Worm (Caenorhabditis elegans): ENCODE results near the gene C25E10.5.

Gene C25E10.5

DNA sequence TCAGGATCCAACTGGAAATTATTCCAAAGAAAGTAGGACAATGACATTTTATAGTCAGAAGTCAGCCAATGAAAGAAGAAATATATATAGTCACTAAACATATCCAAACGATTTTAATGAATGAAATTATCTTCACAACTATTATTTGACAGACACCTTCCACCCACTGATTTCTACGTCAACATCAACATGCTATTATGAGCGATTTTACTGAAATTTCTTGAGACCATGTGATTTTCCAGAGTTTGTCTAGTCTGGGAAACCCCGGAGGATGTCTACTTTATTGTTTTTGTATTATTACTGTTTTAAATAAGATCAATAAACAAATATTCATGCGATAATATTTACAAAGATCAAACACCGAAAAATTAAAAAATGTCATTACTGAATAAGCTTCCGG is 14.8 kb upstream of the C25E10.5 start, which contains the start of gene srt-18:
srt-18 (minus strand) TSS at position 101 of the 400 bp plus-strand sequence.
- no peak for TF ChIP-seq dmd-4 (tag; optimal IDR thresholded peaks at IDR 0.05; ENCODE audit: borderline replicate concordance)
- TF ChIP-seq pha-2 (tag; optimal IDR thresholded peaks at IDR 0.05) = no peak
- no peak for TF ChIP-seq pax-1 (tag; optimal IDR thresholded peaks at IDR 0.05)
- TF ChIP-seq sox-4 (tag; optimal IDR thresholded peaks at IDR 0.05) = no peak
- TF ChIP-seq ceh-34 (tag; optimal IDR thresholded peaks at IDR 0.05) = no peak
- no peak for TF ChIP-seq ceh-18 (tag; optimal IDR thresholded peaks at IDR 0.05)
- TF ChIP-seq eyg-1 (tag; optimal IDR thresholded peaks at IDR 0.05) = no peak
- TF ChIP-seq dve-1 (tag; optimal IDR thresholded peaks at IDR 0.05) = no peak
- TF ChIP-seq lim-6 (tag; optimal IDR thresholded peaks at IDR 0.05) = no peak
- TF ChIP-seq unc-42 (tag; optimal IDR thresholded peaks at IDR 0.05) = no peak
- no peak for TF ChIP-seq F13H6.1 (tag; optimal IDR thresholded peaks at IDR 0.05)
- no peak for TF ChIP-seq ama-1 (optimal IDR thresholded peaks at IDR 0.05)
- TF ChIP-seq pag-3 (tag; optimal IDR thresholded peaks at IDR 0.05; ENCODE audit: borderline replicate concordance) = no peak
- no peak for TF ChIP-seq C38D4.7 (GFP tag; optimal IDR thresholded peaks at IDR 0.05)
- no peak for TF ChIP-seq Y22D7AL.16 (tag; optimal IDR thresholded peaks at IDR 0.05)
- TF ChIP-seq madf-2 (tag; optimal IDR thresholded peaks at IDR 0.05) = no peak

DNA sequence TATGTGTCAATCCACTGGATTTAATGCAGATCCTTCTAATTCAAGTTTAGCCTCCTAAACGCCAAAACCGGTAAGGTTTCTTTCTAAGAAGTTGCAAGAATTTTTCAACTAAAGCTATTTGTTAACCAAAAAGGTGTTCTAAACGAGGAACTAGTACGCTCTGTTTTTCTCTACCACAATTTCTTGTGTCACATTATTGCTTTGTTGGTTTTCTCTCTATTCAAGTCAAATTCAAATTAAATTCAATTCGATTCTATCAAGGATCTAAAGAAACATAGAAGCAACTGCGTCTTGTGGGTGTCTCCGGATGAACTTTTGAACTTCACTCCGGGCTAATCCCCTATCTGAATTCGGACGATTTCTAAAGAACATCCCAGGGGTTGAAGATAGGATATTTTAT is 13.9 kb upstream of the C25E10.5 start, which contains the start of gene oac-40:
oac-40 (plus strand) TSS at position 301 of the 400 bp plus-strand sequence.
- no peak for TF ChIP-seq gmeb-2 (tag; optimal IDR thresholded peaks at IDR 0.05)
- no peak for TF ChIP-seq che-1 (tag; optimal IDR thresholded peaks at IDR 0.05)
- TF ChIP-seq K09A11.1 (tag; optimal IDR thresholded peaks at IDR 0.05; ENCODE audit: insufficient read depth) = no peak
- TF ChIP-seq T23F11.4 (GFP tag; optimal IDR thresholded peaks at IDR 0.05) = no peak
- no peak for TF ChIP-seq zip-5 (tag; optimal IDR thresholded peaks at IDR 0.05)
- TF ChIP-seq unc-86 (tag; optimal IDR thresholded peaks at IDR 0.05) = no peak

DNA sequence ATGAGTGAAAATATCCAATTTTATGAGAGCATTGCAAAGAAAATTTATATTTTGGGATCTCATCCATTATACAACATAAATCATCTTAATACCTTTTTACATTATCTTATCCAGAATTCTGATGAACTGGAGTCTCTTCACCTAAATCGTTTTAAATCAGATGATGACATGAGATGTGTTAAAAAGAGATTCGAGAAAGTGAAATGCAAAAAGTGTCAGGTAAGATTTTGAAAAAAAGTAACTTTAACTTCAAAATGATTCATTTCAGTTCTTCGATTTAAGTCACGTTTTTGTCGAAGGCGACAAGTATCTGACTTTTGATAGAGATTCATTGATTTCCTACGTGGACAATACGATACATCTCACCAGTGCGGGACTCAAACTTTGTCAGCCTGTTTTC is 11.5 kb upstream of the C25E10.5 start:
- TF ChIP-seq hlh-6 (tag; optimal IDR thresholded peaks at IDR 0.05) (no peak), fax-1 (tag; optimal IDR thresholded peaks at IDR 0.05) (no peak), tbx-7 (tag; optimal IDR thresholded peaks at IDR 0.05) (no peak), ceh-6 (GFP tag; optimal IDR thresholded peaks at IDR 0.05) (no peak), unc-42 (tag; optimal IDR thresholded peaks at IDR 0.05) (no peak), C08G9.2 (tag; optimal IDR thresholded peaks at IDR 0.05) (no peak), ztf-16 (tag; optimal IDR thresholded peaks at IDR 0.05) (no peak)

DNA sequence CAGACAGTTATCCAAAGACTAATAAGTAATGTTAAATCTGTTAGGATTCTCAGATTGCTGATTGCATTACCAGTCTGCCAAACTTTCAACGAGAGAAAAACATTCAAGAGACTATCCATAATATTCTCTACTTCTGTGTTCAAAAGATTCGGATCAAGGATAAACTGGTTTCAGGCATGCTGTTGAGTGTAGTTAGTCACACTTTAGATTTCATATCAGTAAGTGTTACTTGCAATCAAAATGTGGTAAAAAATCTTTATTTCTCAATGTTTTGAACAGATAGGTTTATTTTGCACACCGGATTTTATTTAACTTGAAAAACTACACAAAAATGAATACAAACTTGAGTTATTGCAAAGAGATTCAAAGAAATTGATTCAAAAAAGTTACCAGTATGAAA is 8.3 kb upstream of the C25E10.5 start, which contains the start of gene oac-41:
oac-41 (minus strand) TSS at position 101 of the 400 bp plus-strand sequence.
- TF ChIP-seq ceh-48 (tag; optimal IDR thresholded peaks at IDR 0.05) = no peak
- no peak for TF ChIP-seq nhr-11 (tag; optimal IDR thresholded peaks at IDR 0.05)
- no peak for TF ChIP-seq pqm-1 (tag; optimal IDR thresholded peaks at IDR 0.05)
- no peak for TF ChIP-seq pag-3 (tag; optimal IDR thresholded peaks at IDR 0.05; ENCODE audit: borderline replicate concordance)
- TF ChIP-seq sdc-2 (tag; optimal IDR thresholded peaks at IDR 0.05) = no peak
- no peak for TF ChIP-seq ceh-45 (GFP tag; IDR thresholded peaks at IDR 0.05)
- TF ChIP-seq ceh-24 (tag; optimal IDR thresholded peaks at IDR 0.05) = no peak
- no peak for TF ChIP-seq sox-4 (tag; optimal IDR thresholded peaks at IDR 0.05)
- no peak for TF ChIP-seq pha-2 (tag; optimal IDR thresholded peaks at IDR 0.05)
- no peak for TF ChIP-seq ceh-30 (tag; optimal IDR thresholded peaks at IDR 0.05)
- no peak for TF ChIP-seq ceh-18 (tag; optimal IDR thresholded peaks at IDR 0.05)
- no peak for TF ChIP-seq npax-4 (tag; optimal IDR thresholded peaks at IDR 0.05)
- no peak for TF ChIP-seq hlh-13 (GFP tag; optimal IDR thresholded peaks at IDR 0.05)
- TF ChIP-seq syd-9 (tag; optimal IDR thresholded peaks at IDR 0.05) = no peak
- no peak for TF ChIP-seq ceh-31 (tag; optimal IDR thresholded peaks at IDR 0.05)
- no peak for TF ChIP-seq pax-1 (tag; optimal IDR thresholded peaks at IDR 0.05)
- no peak for TF ChIP-seq mec-3 (tag; optimal IDR thresholded peaks at IDR 0.05; ENCODE audit: borderline replicate concordance)
- TF ChIP-seq nfya-1 (tag; optimal IDR thresholded peaks at IDR 0.05) = no peak
- no peak for TF ChIP-seq ahr-1 (tag; optimal IDR thresholded peaks at IDR 0.05)
